Worm (Caenorhabditis elegans) whole organism, L4 larva: ENCODE data around the gene fem-1.

Experiments used
- ama-1 ChIP-seq: fragments of 150-350 bp; optimal IDR thresholded peaks from 2 replicates; lab custom pipeline; 2014; ENCODE audit warnings: inconsistent platforms, mixed read lengths
- ceh-28 ChIP-seq: fragments of 150-350 bp; optimal IDR thresholded peaks from 2 replicates; lab custom pipeline; 2014; ENCODE audit warnings: missing biosample characterization, missing genetic modification reagents, missing genetic modification characterization
- hif-1 ChIP-seq, 2 experiments: sonication (generic microtip); optimal IDR thresholded peaks; 2 replicates each; lab custom pipeline; 2016 to 2017; ENCODE audit warnings: missing compliant biosample characterization in 2 of 2, missing genetic modification characterization in 2 of 2, missing genetic modification reagents in 2 of 2, missing genotype in 2 of 2, mild to moderate bottlenecking in 1 of 2
- lin-39 ChIP-seq: fragments of 150-350 bp; optimal IDR thresholded peaks from 2 replicates; lab custom pipeline; 2014; ENCODE audit warnings: missing biosample characterization, missing genetic modification reagents, missing genetic modification characterization
- nhr-77 ChIP-seq: fragments of 150-350 bp; optimal IDR thresholded peaks from 2 replicates; lab custom pipeline; 2014; ENCODE audit warnings: missing biosample characterization, missing genetic modification characterization
- snpc-4 ChIP-seq: fragments of 150-350 bp; optimal IDR thresholded peaks from 2 replicates; lab custom pipeline; 2014; ENCODE audit warnings: missing biosample characterization, missing genetic modification characterization
- unc-39 ChIP-seq: sonication (generic microtip); optimal IDR thresholded peaks from 2 replicates; lab custom pipeline; 2017; ENCODE audit warnings: missing biosample characterization, missing genetic modification characterization

- TF ChIP-seq unc-39 (tag; lab: Kevin White, UChicago) (no peak), hif-1 (tag; optimal IDR thresholded peaks at IDR 0.05; lab: Kevin White, UChicago) (no peak), snpc-4 (tag; lab: Kevin White, UChicago) (no peak), lin-39 (no peak), ceh-28 (no peak), ama-1 (lab: Kevin White, UChicago) (no peak), nhr-77 (no peak)
Measured at ce11 chrIV:5502610-5503009, 35.2 kb downstream of the fem-1 start.
